Worm (Caenorhabditis elegans) whole organism, early embryonic: ENCODE measurements around the gene C53A3.1.

Experiments
- B0310.2 ChIP-seq: sonication (generic microtip); optimal IDR thresholded peaks from 2 replicates; lab custom pipeline; 2016; ENCODE audit warnings: mild to moderate bottlenecking, missing genetic modification characterization, missing compliant biosample characterization
- F13C5.2 ChIP-seq: sonication (generic microtip); optimal IDR thresholded peaks from 2 replicates; lab custom pipeline; 2017; ENCODE audit warnings: mild to moderate bottlenecking, missing genetic modification characterization, inconsistent platforms, missing compliant biosample characterization
- aly-1 ChIP-seq: sonication (generic microtip); optimal IDR thresholded peaks from 2 replicates; lab custom pipeline; 2016; ENCODE audit warnings: missing genetic modification characterization, missing compliant biosample characterization
- ama-1 ChIP-seq: fragments of 150-350 bp; optimal IDR thresholded peaks from 2 replicates; lab custom pipeline; 2014
- ets-7 ChIP-seq: sonication (generic microtip); optimal IDR thresholded peaks from 2 replicates; lab custom pipeline; 2016; ENCODE audit warnings: missing genotype, missing genetic modification characterization, missing compliant biosample characterization
- flt-1 ChIP-seq: fragments of 200-800 bp; sonication (Bioruptor generic); IDR thresholded peaks from 2 replicates; pipeline ENCODE4 v1.3.6; 2022; ENCODE audit warnings: missing genetic modification characterization, missing compliant biosample characterization
- hmbx-1 ChIP-seq: sonication (generic microtip); optimal IDR thresholded peaks from 2 replicates; lab custom pipeline; 2016; ENCODE audit warnings: mild to moderate bottlenecking, missing genetic modification characterization, missing compliant biosample characterization
- hnd-1 ChIP-seq: sonication (generic microtip); optimal IDR thresholded peaks from 2 replicates; lab custom pipeline; 2016; ENCODE audit warnings: missing genetic modification characterization, missing compliant biosample characterization
- pes-1 ChIP-seq: fragments of 200-800 bp; sonication (Bioruptor generic); IDR thresholded peaks from 2 replicates; pipeline ENCODE4 v1.3.6; 2022; ENCODE audit warnings: missing genetic modification reagents, missing genetic modification characterization, missing compliant biosample characterization
- scrt-1 ChIP-seq: fragments of 200-800 bp; sonication (Bioruptor generic); IDR thresholded peaks from 2 replicates; pipeline ENCODE4 v1.3.6; 2022; ENCODE audit warnings: missing genetic modification characterization, missing compliant biosample characterization
- tbx-37 ChIP-seq: fragments of 200-800 bp; sonication (Bioruptor generic); conservative IDR thresholded peaks from 2 replicates; pipeline ENCODE4 v1.3.6; 2022; ENCODE audit warnings: missing genetic modification reagents, missing genetic modification characterization, missing compliant biosample characterization

- TF ChIP-seq ama-1 (lab: Kevin White, UChicago) (no peak), pes-1 (no peak), flt-1 (GFP tag; lab: Robert Waterston, UW) (no peak), scrt-1 (no peak), hmbx-1 (tag; lab: Kevin White, UChicago) (no peak), aly-1 (tag; lab: Kevin White, UChicago) (no peak), hnd-1 (tag; lab: Kevin White, UChicago) (no peak), F13C5.2 (no peak), ets-7 (tag; lab: Kevin White, UChicago) (no peak), B0310.2 (no peak), tbx-37 (GFP tag; lab: Robert Waterston, UW) (no peak)
Observed at ce11 chrV:5758780-5759179, 1.3 kb downstream of the C53A3.1 start, which contains the start of gene C53A3.4.
